Worm (Caenorhabditis elegans) whole organism, L2 larva: ENCODE data around the gene gck-3.
"Not testable (repeated sequence)": the region's sequence is repeated elsewhere in the genome, so short reads cannot be mapped to it uniquely, and the experiment has no call there.

Experiments
- egl-27 ChIP-seq: sonication (generic microtip); optimal IDR thresholded peaks from 3 replicates; lab custom pipeline; 2017; ENCODE audit warnings: missing biosample characterization, missing genetic modification reagents, missing genetic modification characterization
- nhr-11 ChIP-seq: fragments of 150-350 bp; optimal IDR thresholded peaks from 2 replicates; lab custom pipeline; 2014; ENCODE audit warnings: missing biosample characterization, missing genetic modification characterization
- nhr-6 ChIP-seq: fragments of 150-350 bp; optimal IDR thresholded peaks from 2 replicates; lab custom pipeline; 2014; ENCODE audit warnings: missing biosample characterization, missing genetic modification characterization

ce11 chrV:18010737-18011136, 44.1 kb upstream of the gck-3 start, which contains the start of gene Y59A8B.26:
- TF ChIP-seq nhr-6; egl-27 (tag; lab: Kevin White, UChicago); nhr-11 (tag; lab: Kevin White, UChicago): not testable (repeated sequence)
